Fruit fly (Drosophila melanogaster): ENCODE measurements around the gene Cdk2.

Gene Cdk2

dm6 chr3R:20772543-20772942, 37.1 kb downstream of the Cdk2 start, which contains the start of gene Takl1:
TSS of gene Takl1 (minus strand) at chr3R:20772601.
- TF ChIP-seq vri (GFP tag; optimal IDR thresholded peaks at IDR 0.05) (peak; percentile 18), acj6 (GFP tag; optimal IDR thresholded peaks at IDR 0.05) (no peak)

- TF ChIP-seq Lpt (GFP tag; optimal IDR thresholded peaks at IDR 0.05) (no peak), net (GFP tag; optimal IDR thresholded peaks at IDR 0.05) (peak; percentile 6), CG1621 (tag; optimal IDR thresholded peaks at IDR 0.05) (peak; percentile 43), salr (GFP tag; optimal IDR thresholded peaks at IDR 0.05) (no peak), CG10669 (GFP tag; optimal IDR thresholded peaks at IDR 0.05) (peak; percentile 67), CG3032 (tag; optimal IDR thresholded peaks at IDR 0.05) (peak; percentile 40), CG11762 (GFP tag; optimal IDR thresholded peaks at IDR 0.05; ENCODE audit: insufficient read depth) (no peak), dac (GFP tag; optimal IDR thresholded peaks at IDR 0.05) (no peak), CG9139 (GFP tag; optimal IDR thresholded peaks at IDR 0.05) (no peak), CG6792 (GFP tag; optimal IDR thresholded peaks at IDR 0.05) (peak; percentile 42), CG7368 (GFP tag; optimal IDR thresholded peaks at IDR 0.05) (peak; percentile 63), spab (GFP tag; optimal IDR thresholded peaks at IDR 0.05) (peak; percentile 36), CG8319 (GFP tag; optimal IDR thresholded peaks at IDR 0.05) (no peak), ss (GFP tag; optimal IDR thresholded peaks at IDR 0.05) (peak; percentile 56 to 64), CG32006 (GFP tag; optimal IDR thresholded peaks at IDR 0.05) (peak; percentile 10), topi (GFP tag; optimal IDR thresholded peaks at IDR 0.05) (no peak), fkh (GFP tag; optimal IDR thresholded peaks at IDR 0.05) (no peak), Eip75B (GFP tag; optimal IDR thresholded peaks at IDR 0.05) (peak; percentile 65), cyc (GFP tag; optimal IDR thresholded peaks at IDR 0.05) (peak; percentile 0), esn (GFP tag; optimal IDR thresholded peaks at IDR 0.05) (peak; percentile 39), Gug (GFP tag; IDR thresholded peaks at IDR 0.05) (no peak), Hr4 (GFP tag; optimal IDR thresholded peaks at IDR 0.05) (peak; percentile 11), fd85E (GFP tag; optimal IDR thresholded peaks at IDR 0.05) (no peak), Eip93F (GFP tag; optimal IDR thresholded peaks at IDR 0.05) (no peak), achi (GFP tag; optimal IDR thresholded peaks at IDR 0.05) (peak; percentile 45), CG31627 (GFP tag; optimal IDR thresholded peaks at IDR 0.05) (no peak), CG11294 (GFP tag; IDR thresholded peaks at IDR 0.05) (no peak), Sox14 (GFP tag; optimal IDR thresholded peaks at IDR 0.05) (peak; percentile 29), CG6808 (GFP tag; optimal IDR thresholded peaks at IDR 0.05) (peak; percentile 51), pdm3 (GFP tag; optimal IDR thresholded peaks at IDR 0.05) (peak; percentile 53), CG34406 (GFP tag; optimal IDR thresholded peaks at IDR 0.05) (no peak), Met (GFP tag; optimal IDR thresholded peaks at IDR 0.05) (peak; percentile 24), CG6163 (GFP tag; IDR thresholded peaks at IDR 0.05) (0 out of 3 replicates have a peak, but pooled peaks have one; percentile 52), Blimp-1 (GFP tag; optimal IDR thresholded peaks at IDR 0.05) (no peak), CG15336 (GFP tag; IDR thresholded peaks at IDR 0.05) (0 out of 2 replicates have a peak, but pooled peaks have one; percentile 35), lz (GFP tag; optimal IDR thresholded peaks at IDR 0.05) (peak; percentile 27), CG4318 (GFP tag; optimal IDR thresholded peaks at IDR 0.05) (no peak), Eip78C (GFP tag) (peak; percentile 86), Hr38 (GFP tag; optimal IDR thresholded peaks at IDR 0.05) (no peak), Ets96B (tag; optimal IDR thresholded peaks at IDR 0.05) (peak; percentile 47), svp (GFP tag) (peak; percentile 69), CG6276 (GFP tag; optimal IDR thresholded peaks at IDR 0.05) (no peak), acj6 (GFP tag; optimal IDR thresholded peaks at IDR 0.05) (peak; percentile 39), CG3919 (GFP tag; optimal IDR thresholded peaks at IDR 0.05) (peak; percentile 59), CG8632 (GFP tag; optimal IDR thresholded peaks at IDR 0.05) (no peak), CG6854 (GFP tag; optimal IDR thresholded peaks at IDR 0.05) (no peak), CG16779 (tag; optimal IDR thresholded peaks at IDR 0.05) (no peak), OdsH (GFP tag; optimal IDR thresholded peaks at IDR 0.05) (peak; percentile 30), Smox (GFP tag; optimal IDR thresholded peaks at IDR 0.05) (no peak)
These were observed 37.8 kb downstream of the Cdk2 start for dm6 chr3R:20773174-20773573.

All from whole organism, prepupa.